Fruit fly (Drosophila melanogaster): ENCODE data around the gene CG3961.

CG3961 gene

dm6 chr3L:18890283-18891175 lies at the start of gene CG3961 (continued):
- TF ChIP-seq unpg (GFP tag; optimal IDR thresholded peaks at IDR 0.05) (peak; percentile 96), peb (GFP tag; IDR thresholded peaks at IDR 0.05) (peak; percentile 94), CG12391 (tag; optimal IDR thresholded peaks at IDR 0.05) (peak; percentile 99), Drgx (GFP tag; IDR thresholded peaks at IDR 0.05) (peak; percentile 93), B-H2 (GFP tag; optimal IDR thresholded peaks at IDR 0.05) (peak; percentile 80), corto (GFP tag; optimal IDR thresholded peaks at IDR 0.05) (peak; percentile 87), CG14710 (tag; optimal IDR thresholded peaks at IDR 0.05) (peak; percentile 98), Fer1 (GFP tag; optimal IDR thresholded peaks at IDR 0.05) (peak; percentile 96), CG16813 (GFP tag; IDR thresholded peaks at IDR 0.05; ENCODE audit: partially characterized antibody) (no peak), CG11504 (tag; optimal IDR thresholded peaks at IDR 0.05) (peak; percentile 98), Atf-2 (GFP tag; optimal IDR thresholded peaks at IDR 0.05) (peak; percentile 88), otp (GFP tag; IDR thresholded peaks at IDR 0.05) (0 out of 3 replicates have a peak, but pooled peaks have one; percentile 63), Gug (GFP tag; IDR thresholded peaks at IDR 0.05) (peak; percentile 81), CG15073 (GFP tag; optimal IDR thresholded peaks at IDR 0.05) (peak; percentile 77), CkIIα-i1 (GFP tag; IDR thresholded peaks at IDR 0.05) (no peak), sens (GFP tag) (peak; percentile 99), CG7556 (GFP tag; optimal IDR thresholded peaks at IDR 0.05) (peak; percentile 100), zfh2 (GFP tag; optimal IDR thresholded peaks at IDR 0.05) (peak; percentile 52), Sin3A (optimal IDR thresholded peaks at IDR 0.05) (no peak), exex (tag; optimal IDR thresholded peaks at IDR 0.05) (peak; percentile 76), CG34422 (GFP tag; IDR thresholded peaks at IDR 0.05) (peak; percentile 93), run (tag; optimal IDR thresholded peaks at IDR 0.05) (peak; percentile 97), CG12744 (GFP tag; optimal IDR thresholded peaks at IDR 0.05) (peak; percentile 80), phol (tag; optimal IDR thresholded peaks at IDR 0.05) (peak; percentile 99), CG6272 (GFP tag; IDR thresholded peaks at IDR 0.05) (no peak; the same call in 1 of the 2 replicates), CG17802 (tag; optimal IDR thresholded peaks at IDR 0.05) (peak; percentile 74), CG6683 (GFP tag; optimal IDR thresholded peaks at IDR 0.05) (peak; percentile 95), mirr (GFP tag; optimal IDR thresholded peaks at IDR 0.05) (peak; percentile 67), CG31365 (tag; optimal IDR thresholded peaks at IDR 0.05) (peak; percentile 46), CG10959 (GFP tag; IDR thresholded peaks at IDR 0.05) (peak; percentile 81), nerfin-1 (tag; optimal IDR thresholded peaks at IDR 0.05) (peak; percentile 97), CG3847 (GFP tag; IDR thresholded peaks at IDR 0.05) (peak; percentile 88), gsb-n (tag; optimal IDR thresholded peaks at IDR 0.05) (peak; percentile 98), CHES-1-like (GFP tag; optimal IDR thresholded peaks at IDR 0.05) (peak; percentile 83), CG14441 (GFP tag; IDR thresholded peaks at IDR 0.05) (peak; percentile 82), Dfd (GFP tag; optimal IDR thresholded peaks at IDR 0.05) (peak in 1 of 2 experiments; percentile 85), Chrac-16 (GFP tag; optimal IDR thresholded peaks at IDR 0.05) (peak; percentile 96), CG11456 (GFP tag; IDR thresholded peaks at IDR 0.05) (no peak), E2f1 (GFP tag; IDR thresholded peaks at IDR 0.05) (peak; percentile 90), CG9817 (tag; optimal IDR thresholded peaks at IDR 0.05) (peak; percentile 91), Nf-YB (GFP tag; optimal IDR thresholded peaks at IDR 0.05) (peak; percentile 89), nmo (GFP tag; optimal IDR thresholded peaks at IDR 0.05) (peak; percentile 100), CG1233 (GFP tag; optimal IDR thresholded peaks at IDR 0.05) (peak; percentile 97), CG30020 (tag; optimal IDR thresholded peaks at IDR 0.05) (peak; percentile 90), CG12155 (GFP tag; optimal IDR thresholded peaks at IDR 0.05) (peak; percentile 89), sd (tag; optimal IDR thresholded peaks at IDR 0.05) (peak; percentile 90), bigmax (GFP tag; optimal IDR thresholded peaks at IDR 0.05) (no peak), CG17361 (GFP tag; IDR thresholded peaks at IDR 0.05) (peak; percentile 100), CG15011 (GFP tag; optimal IDR thresholded peaks at IDR 0.05) (peak; percentile 97)

Measured in whole organism, embryonic.